Worm (Caenorhabditis elegans): ENCODE measurements around the gene F59F3.6.

- TF ChIP-seq jun-1 (tag; optimal IDR thresholded peaks at IDR 0.05) (no peak), sox-4 (tag; optimal IDR thresholded peaks at IDR 0.05) (no peak), sup-37 (GFP tag; optimal IDR thresholded peaks at IDR 0.05) (no peak), ceh-88 (GFP tag; IDR thresholded peaks at IDR 0.05) (no peak)
These were observed at the start of gene F59F3.6 for ce11 chrX:10999176-10999575.

Data from whole organism, L1 larva.